Fruit fly (Drosophila melanogaster) whole organism, embryonic: ENCODE data around the gene CG13364.
A peak's percentile ranks its signal among the peaks of the same experiment; 100 is the strongest.

Experiments
- Ada2b ChIP-seq: fragments of 200-800 bp; sonication (Bioruptor generic); IDR thresholded peaks from 2 replicates; pipeline ENCODE4 v1.3.6; 2022; ENCODE audit warnings: missing biosample characterization, missing genetic modification characterization
- CG10209 ChIP-seq: fragments of 200-800 bp; sonication (Bioruptor generic); optimal IDR thresholded peaks from 3 replicates; lab custom pipeline; 2017; ENCODE audit warnings: missing biosample characterization, mild to moderate bottlenecking, missing genetic modification characterization, missing genetic modification reagents
- CG1024 ChIP-seq: fragments of 200-800 bp; sonication (Bioruptor generic); IDR thresholded peaks from 2 replicates; pipeline ENCODE4 v1.3.6; 2022; ENCODE audit warnings: missing biosample characterization, missing genetic modification characterization
- CG10462 ChIP-seq: fragments of 200-800 bp; sonication (Bioruptor generic); optimal IDR thresholded peaks from 2 replicates; lab custom pipeline; 2016; ENCODE audit warnings: missing biosample characterization, missing genetic modification characterization
- CG11093 ChIP-seq: fragments of 200-800 bp; sonication (Bioruptor generic); IDR thresholded peaks from 3 replicates; pipeline ENCODE4 v1.3.6; 2022; ENCODE audit warnings: missing biosample characterization, missing genetic modification characterization
- CG11398 ChIP-seq: fragments of 200-800 bp; sonication (Bioruptor generic); optimal IDR thresholded peaks from 2 replicates; lab custom pipeline; 2016; ENCODE audit warnings: missing biosample characterization, missing genetic modification characterization
- CG12236 ChIP-seq: fragments of 200-800 bp; sonication (Bioruptor generic); optimal IDR thresholded peaks from 2 replicates; lab custom pipeline; 2016; ENCODE audit warnings: missing biosample characterization, missing genetic modification characterization
- CG12769 ChIP-seq: fragments of 200-800 bp; sonication (Bioruptor generic); optimal IDR thresholded peaks from 2 replicates; lab custom pipeline; 2019; ENCODE audit warnings: missing biosample characterization, mild to moderate bottlenecking, missing genetic modification characterization, moderate library complexity
- CG15073 ChIP-seq: fragments of 200-800 bp; sonication (Bioruptor generic); optimal IDR thresholded peaks from 2 replicates; lab custom pipeline; 2016; ENCODE audit warnings: missing biosample characterization, missing genetic modification characterization
- CG16779 ChIP-seq: fragments of 200-800 bp; sonication (Bioruptor generic); IDR thresholded peaks from 2 replicates; pipeline ENCODE4 v1.3.6; 2022; ENCODE audit warnings: missing biosample characterization, missing genetic modification characterization
- CG17568 ChIP-seq: fragments of 200-800 bp; sonication (Bioruptor generic); optimal IDR thresholded peaks from 2 replicates; lab custom pipeline; 2018; ENCODE audit warnings: missing biosample characterization, mild to moderate bottlenecking, missing genetic modification characterization, moderate library complexity
- CG2199 ChIP-seq: fragments of 200-800 bp; sonication (Bioruptor generic); IDR thresholded peaks from 3 replicates; pipeline ENCODE4 v1.3.6; 2022; ENCODE audit warnings: missing biosample characterization, missing genetic modification characterization
- CG2202 ChIP-seq: fragments of 200-800 bp; sonication (Bioruptor generic); optimal IDR thresholded peaks from 2 replicates; lab custom pipeline; 2018; ENCODE audit warnings: missing biosample characterization, mild to moderate bottlenecking, missing genetic modification characterization
- CG4730 ChIP-seq: fragments of 200-800 bp; sonication (Bioruptor generic); IDR thresholded peaks from 2 replicates; pipeline ENCODE4 v1.3.6; 2022; ENCODE audit warnings: missing biosample characterization, missing genetic modification characterization
- CG8765 ChIP-seq: fragments of 200-800 bp; sonication (Bioruptor generic); IDR thresholded peaks from 2 replicates; pipeline ENCODE4 v1.3.6; 2022; ENCODE audit warnings: missing biosample characterization, missing genetic modification characterization
- Chrac-16 ChIP-seq: fragments of 200-800 bp; sonication (Bioruptor generic); optimal IDR thresholded peaks from 3 replicates; lab custom pipeline; 2016; ENCODE audit warnings: missing biosample characterization, missing genetic modification characterization
- Deaf1 ChIP-seq: fragments of 200-800 bp; optimal IDR thresholded peaks from 3 replicates; lab custom pipeline; 2019; ENCODE audit warnings: missing biosample characterization, mild to moderate bottlenecking, missing genetic modification characterization, moderate library complexity
- Dip3 ChIP-seq: fragments of 200-800 bp; sonication (Bioruptor generic); optimal IDR thresholded peaks from 3 replicates; lab custom pipeline; 2016; ENCODE audit warnings: missing biosample characterization, missing genetic modification characterization
- Drgx ChIP-seq: fragments of 200-800 bp; sonication (Bioruptor generic); IDR thresholded peaks from 2 replicates; pipeline ENCODE4 v1.3.6; 2022; ENCODE audit warnings: missing biosample characterization, missing genetic modification characterization
- E2f2 ChIP-seq: fragments of 200-800 bp; sonication (Bioruptor generic); IDR thresholded peaks from 2 replicates; pipeline ENCODE4 v1.3.6; 2022; ENCODE audit warnings: missing biosample characterization, missing genetic modification characterization
- Fer3 ChIP-seq: fragments of 200-800 bp; sonication (Bioruptor generic); optimal IDR thresholded peaks from 2 replicates; lab custom pipeline; 2018; ENCODE audit warnings: missing biosample characterization, mild to moderate bottlenecking, missing genetic modification characterization, moderate library complexity
- H2.0 ChIP-seq: fragments of 200-800 bp; sonication (Bioruptor generic); IDR thresholded peaks from 2 replicates; pipeline ENCODE4 v1.3.6; 2022; ENCODE audit warnings: missing biosample characterization, missing genetic modification characterization
- Hand ChIP-seq: fragments of 200-800 bp; sonication (Bioruptor generic); optimal IDR thresholded peaks from 2 replicates; lab custom pipeline; 2017; ENCODE audit warnings: mild to moderate bottlenecking, missing biosample characterization, missing genetic modification reagents, missing genetic modification characterization
- Hmr ChIP-seq: fragments of 200-800 bp; sonication (Bioruptor generic); optimal IDR thresholded peaks from 3 replicates; lab custom pipeline; 2017; ENCODE audit warnings: mild to moderate bottlenecking, missing biosample characterization, missing genetic modification reagents, missing genetic modification characterization
- MBD-R2 ChIP-seq: fragments of 200-800 bp; sonication (Bioruptor generic); IDR thresholded peaks from 2 replicates; pipeline ENCODE4 v1.3.6; 2022; ENCODE audit warnings: missing biosample characterization, missing genetic modification characterization
- MESR4 ChIP-seq: fragments of 200-800 bp; sonication (Bioruptor generic); optimal IDR thresholded peaks from 2 replicates; lab custom pipeline; 2018; ENCODE audit warnings: missing biosample characterization, mild to moderate bottlenecking, missing genetic modification characterization, moderate library complexity
- Pdp1 ChIP-seq, 2 experiments: fragments of 200-800 bp; sonication (Bioruptor generic); optimal IDR thresholded peaks; 3 replicates each; lab custom pipeline; 2016; ENCODE audit warnings: missing biosample characterization in 2 of 2, missing genetic modification characterization in 2 of 2, mild to moderate bottlenecking in 1 of 2, moderate library complexity in 1 of 2
- Rx ChIP-seq: fragments of 200-800 bp; sonication (Bioruptor generic); IDR thresholded peaks from 2 replicates; pipeline ENCODE4 v1.3.6; 2022; ENCODE audit warnings: missing biosample characterization, missing genetic modification characterization
- Sox102F ChIP-seq: fragments of 200-800 bp; sonication (Bioruptor generic); optimal IDR thresholded peaks from 2 replicates; lab custom pipeline; 2018; ENCODE audit warnings: missing biosample characterization, mild to moderate bottlenecking, missing genetic modification characterization, moderate library complexity
- Ssrp ChIP-seq: fragments of 200-800 bp; sonication (Bioruptor generic); optimal IDR thresholded peaks from 2 replicates; lab custom pipeline; 2018; ENCODE audit warnings: missing biosample characterization, mild to moderate bottlenecking, missing genetic modification characterization, moderate library complexity
- Trl ChIP-seq, 3 experiments: fragments of >200 bp in 2 of 3; fragments of 200-800 bp in 1 of 3; sonication (Bioruptor generic) in 1 of 3; optimal IDR thresholded peaks; 2 replicates in 1 of 3; 3 replicates in 2 of 3; lab custom pipeline; 2016 to 2017; ENCODE audit warnings: missing biosample characterization in 1 of 3, missing genetic modification characterization in 1 of 3
- YL-1 ChIP-seq: fragments of 200-800 bp; sonication (Bioruptor generic); optimal IDR thresholded peaks from 3 replicates; lab custom pipeline; 2017; ENCODE audit warnings: missing biosample characterization, mild to moderate bottlenecking, missing genetic modification characterization
- az2 ChIP-seq: fragments of 200-800 bp; sonication (Bioruptor generic); optimal IDR thresholded peaks from 3 replicates; lab custom pipeline; 2016; ENCODE audit warnings: missing biosample characterization, missing genetic modification characterization
- bsh ChIP-seq, 2 experiments: fragments of 200-800 bp; sonication (Bioruptor generic); optimal IDR thresholded peaks; 2 replicates each; lab custom pipeline; 2017 to 2018; ENCODE audit warnings: mild to moderate bottlenecking in 2 of 2, missing biosample characterization in 2 of 2, missing genetic modification characterization in 2 of 2, moderate library complexity in 1 of 2
- cato ChIP-seq: fragments of 200-800 bp; sonication (Bioruptor generic); optimal IDR thresholded peaks from 2 replicates; lab custom pipeline; 2016; ENCODE audit warnings: missing biosample characterization, missing genetic modification characterization, borderline replicate concordance
- caup ChIP-seq: fragments of 200-800 bp; sonication (Bioruptor generic); optimal IDR thresholded peaks from 3 replicates; lab custom pipeline; 2017; ENCODE audit warnings: missing biosample characterization, mild to moderate bottlenecking, missing genetic modification characterization, moderate library complexity; ENCODE audit not compliant: severe bottlenecking
- grn ChIP-seq: fragments of 200-800 bp; sonication (Bioruptor generic); optimal IDR thresholded peaks from 3 replicates; lab custom pipeline; 2017; ENCODE audit warnings: missing biosample characterization, missing genetic modification characterization
- ham ChIP-seq: fragments of 200-800 bp; sonication (Bioruptor generic); IDR thresholded peaks from 2 replicates; pipeline ENCODE4 v1.3.6; 2022; ENCODE audit warnings: missing biosample characterization, missing genetic modification characterization
- her ChIP-seq: fragments of 200-800 bp; sonication (Bioruptor generic); optimal IDR thresholded peaks from 2 replicates; lab custom pipeline; 2016; ENCODE audit warnings: missing biosample characterization, missing genetic modification characterization
- ind ChIP-seq: fragments of 200-800 bp; sonication (Bioruptor generic); optimal IDR thresholded peaks from 3 replicates; lab custom pipeline; 2016; ENCODE audit warnings: missing biosample characterization, missing genetic modification characterization
- jumu ChIP-seq: fragments of 200-800 bp; sonication (Bioruptor generic); optimal IDR thresholded peaks from 3 replicates; lab custom pipeline; 2016; ENCODE audit warnings: missing biosample characterization, missing genetic modification characterization
- kay ChIP-seq: fragments of 200-800 bp; sonication (Bioruptor generic); optimal IDR thresholded peaks from 2 replicates; lab custom pipeline; 2016; ENCODE audit warnings: missing biosample characterization, missing genetic modification characterization
- nom ChIP-seq: fragments of 200-800 bp; sonication (Bioruptor generic); optimal IDR thresholded peaks from 2 replicates; lab custom pipeline; 2017; ENCODE audit warnings: missing biosample characterization, missing genetic modification characterization, mild to moderate bottlenecking, moderate library complexity, missing genetic modification reagents
- pfk ChIP-seq: fragments of 200-800 bp; sonication (Bioruptor generic); optimal IDR thresholded peaks from 2 replicates; lab custom pipeline; 2018; ENCODE audit warnings: missing biosample characterization, mild to moderate bottlenecking, missing genetic modification characterization, moderate library complexity
- pita ChIP-seq: fragments of 200-800 bp; sonication (Bioruptor generic); optimal IDR thresholded peaks from 2 replicates; lab custom pipeline; 2017; ENCODE audit warnings: missing biosample characterization, mild to moderate bottlenecking, missing genetic modification characterization
- ranshi ChIP-seq: fragments of 200-800 bp; sonication (Bioruptor generic); IDR thresholded peaks from 2 replicates; pipeline ENCODE4 v1.3.6; 2022; ENCODE audit warnings: missing biosample characterization, missing genetic modification characterization
- repo ChIP-seq: fragments of 200-800 bp; sonication (Bioruptor generic); optimal IDR thresholded peaks from 2 replicates; lab custom pipeline; 2016; ENCODE audit warnings: missing biosample characterization, missing genetic modification characterization
- sna ChIP-seq: fragments of 200-800 bp; sonication (Bioruptor generic); IDR thresholded peaks from 2 replicates; pipeline ENCODE4 v1.3.6; 2022; ENCODE audit warnings: missing biosample characterization, missing genetic modification characterization; ENCODE audit not compliant: partially characterized antibody
- twi ChIP-seq: fragments of 200-800 bp; optimal IDR thresholded peaks from 2 replicates; lab custom pipeline; 2019; ENCODE audit warnings: missing biosample characterization, mild to moderate bottlenecking, missing genetic modification characterization, moderate library complexity
- vvl ChIP-seq: fragments of 200-800 bp; sonication (Bioruptor generic); IDR thresholded peaks from 2 replicates; pipeline ENCODE4 v1.3.6; 2022; ENCODE audit warnings: missing biosample characterization, missing genetic modification characterization

Gene CG13364

DNA sequence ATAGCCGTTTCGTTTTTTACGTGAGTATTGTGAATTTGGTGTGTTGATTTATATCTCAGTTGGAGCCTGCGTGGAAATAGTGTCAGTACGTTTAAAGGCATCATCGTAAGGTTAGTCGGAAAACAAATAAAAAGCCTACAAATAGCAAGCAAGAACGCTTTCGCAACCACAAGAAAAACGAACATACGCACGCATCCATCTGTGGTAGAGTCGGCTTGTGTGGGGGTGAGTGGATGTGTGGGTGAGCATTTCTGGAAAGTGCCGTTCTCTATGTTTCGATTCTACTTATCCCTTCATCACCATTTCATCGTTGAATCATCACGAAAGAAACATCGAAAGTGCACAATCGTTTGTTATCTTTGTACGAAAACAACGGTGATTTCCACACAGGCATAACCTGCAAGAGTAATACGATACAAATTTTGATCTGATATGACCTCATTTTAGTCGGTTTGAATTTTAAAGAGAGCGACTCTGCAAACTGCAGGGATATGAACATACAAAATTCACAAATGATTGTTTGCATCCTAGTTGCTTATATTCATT lies 31.4 kb upstream of the CG13364 start:
- TF ChIP-seq CG12236: no peak
- no peak for TF ChIP-seq ranshi (GFP tag; lab: Robert Waterston, UW)
- TF ChIP-seq kay: peak; percentile 16
- no peak for TF ChIP-seq Deaf1 (tag; lab: Kevin White, UChicago)
- no peak for TF ChIP-seq jumu (GFP tag; lab: Kevin White, UChicago)
- no peak for TF ChIP-seq CG4730 (GFP tag; lab: Robert Waterston, UW)
- no peak for TF ChIP-seq pita (GFP tag; lab: Kevin White, UChicago)
- no peak for TF ChIP-seq Dip3
- TF ChIP-seq CG15073 (GFP tag; lab: Kevin White, UChicago): no peak
- TF ChIP-seq E2f2 (GFP tag; lab: Robert Waterston, UW): 0 out of 2 replicates have a peak, but pooled peaks have one; percentile 2
- no peak for TF ChIP-seq Hmr (GFP tag; lab: Kevin White, UChicago)
- no peak for TF ChIP-seq MBD-R2 (GFP tag; lab: Robert Waterston, UW)
- TF ChIP-seq ham: no peak
- TF ChIP-seq YL-1 (GFP tag; lab: Kevin White, UChicago): no peak
- no peak for TF ChIP-seq CG8765 (GFP tag; lab: Robert Waterston, UW)
- no peak for TF ChIP-seq Sox102F (GFP tag; lab: Kevin White, UChicago)
- TF ChIP-seq Ssrp (tag; lab: Kevin White, UChicago): no peak
- no peak for TF ChIP-seq Drgx (GFP tag; lab: Robert Waterston, UW)
- no peak for TF ChIP-seq az2 (GFP tag; lab: Kevin White, UChicago)
- TF ChIP-seq CG10209: no peak
- TF ChIP-seq grn: no peak
- peak; percentile 25 for TF ChIP-seq Hand
- TF ChIP-seq Fer3 (tag; lab: Kevin White, UChicago): no peak
- TF ChIP-seq Pdp1 (GFP tag; optimal IDR thresholded peaks at IDR 0.05; lab: Kevin White, UChicago): no peak
- TF ChIP-seq caup (GFP tag; lab: Kevin White, UChicago): no peak
- TF ChIP-seq CG2202 (tag; lab: Kevin White, UChicago): no peak
- no peak for TF ChIP-seq Ada2b (GFP tag; lab: Robert Waterston, UW)
- TF ChIP-seq CG1024 (GFP tag; lab: Robert Waterston, UW): no peak
- peak; percentile 9 for TF ChIP-seq CG12769 (tag; lab: Kevin White, UChicago)
- TF ChIP-seq CG10462 (GFP tag; lab: Kevin White, UChicago): no peak
- peak in 1 of 2 experiments; percentile 11 for TF ChIP-seq Trl (optimal IDR thresholded peaks at IDR 0.05; lab: Kevin White, UChicago)
- no peak for TF ChIP-seq Trl (GFP tag; optimal IDR thresholded peaks at IDR 0.05; lab: Kevin White, UChicago)
- no peak for TF ChIP-seq Chrac-16 (GFP tag; lab: Kevin White, UChicago)
- no peak for TF ChIP-seq twi (tag; lab: Kevin White, UChicago)
- TF ChIP-seq MESR4 (GFP tag; lab: Kevin White, UChicago): peak; percentile 67
- peak; percentile 33 for TF ChIP-seq CG17568 (GFP tag; lab: Kevin White, UChicago)
- TF ChIP-seq CG2199 (GFP tag; lab: Robert Waterston, UW): 0 out of 3 replicates have a peak, but pooled peaks have one; percentile 15
- TF ChIP-seq vvl (GFP tag; lab: Robert Waterston, UW): peak; percentile 9; the same call in 1 of the 2 replicates
- no peak for TF ChIP-seq sna (GFP tag; lab: Robert Waterston, UW)
- no peak for TF ChIP-seq Rx (GFP tag; lab: Robert Waterston, UW)
- TF ChIP-seq repo (GFP tag; lab: Kevin White, UChicago): no peak
- TF ChIP-seq ind: no peak
- no peak for TF ChIP-seq CG11093 (GFP tag; lab: Robert Waterston, UW)
- TF ChIP-seq H2.0 (GFP tag; lab: Robert Waterston, UW): no peak
- peak; percentile 80 for TF ChIP-seq pfk (GFP tag; lab: Kevin White, UChicago)
- TF ChIP-seq cato: no peak
- TF ChIP-seq bsh (GFP tag; optimal IDR thresholded peaks at IDR 0.05; lab: Kevin White, UChicago): no peak
- TF ChIP-seq nom (GFP tag; lab: Kevin White, UChicago): peak; percentile 40
- no peak for TF ChIP-seq CG16779 (GFP tag; lab: Robert Waterston, UW)
- TF ChIP-seq CG11398 (GFP tag; lab: Kevin White, UChicago): no peak
- no peak for TF ChIP-seq her (GFP tag; lab: Kevin White, UChicago)
